Worm (Caenorhabditis elegans) whole organism, L1 larva: Measurements from ENCODE around the gene tbp-1.

ENCODE experiments used
- blmp-1 ChIP-seq: fragments of 150-350 bp; optimal IDR thresholded peaks from 2 replicates; lab custom pipeline; 2014; ENCODE audit warnings: missing biosample characterization, missing genetic modification characterization
- ceh-63 ChIP-seq: fragments of 200-800 bp; sonication (Bioruptor generic); optimal IDR thresholded peaks from 2 replicates; lab custom pipeline; 2018; ENCODE audit warnings: mild to moderate bottlenecking, missing genetic modification characterization, missing compliant biosample characterization
- egl-27 ChIP-seq, 2 experiments: fragments of 150-350 bp in 1 of 2; sonication (generic microtip); optimal IDR thresholded peaks; 3 replicates each; lab custom pipeline; 2017 to 2018; ENCODE audit warnings: missing biosample characterization in 2 of 2, missing genetic modification characterization in 2 of 2, missing genetic modification reagents in 2 of 2
- elt-2 ChIP-seq: sonication (generic microtip); optimal IDR thresholded peaks from 2 replicates; lab custom pipeline; 2016; ENCODE audit warnings: missing genetic modification characterization, mild to moderate bottlenecking, inconsistent platforms, missing compliant biosample characterization, missing genetic modification reagents
- elt-3 ChIP-seq, 6 experiments: fragments of 150-350 bp in 1 of 6; sonication (generic microtip); optimal IDR thresholded peaks; 2 replicates each; lab custom pipeline; 2017 to 2018; ENCODE audit warnings: missing biosample characterization in 6 of 6, missing genetic modification characterization in 6 of 6, inconsistent platforms in 1 of 6
- grh-1 ChIP-seq: fragments of 200-800 bp; sonication (Bioruptor generic); IDR thresholded peaks from 2 replicates; pipeline ENCODE4 v1.3.6; 2022; ENCODE audit warnings: missing genetic modification reagents, missing genetic modification characterization, missing compliant biosample characterization
- lin-15B ChIP-seq: fragments of 150-350 bp; sonication (generic microtip); optimal IDR thresholded peaks from 3 replicates; lab custom pipeline; 2014; ENCODE audit warnings: missing biosample characterization, missing genetic modification characterization
- nhr-237 ChIP-seq: fragments of 150-350 bp; optimal IDR thresholded peaks from 2 replicates; lab custom pipeline; 2014; ENCODE audit warnings: missing biosample characterization, missing genetic modification characterization
- nhr-76 ChIP-seq: sonication (generic microtip); optimal IDR thresholded peaks from 2 replicates; lab custom pipeline; 2017; ENCODE audit warnings: missing biosample characterization, missing genetic modification characterization
- pqm-1 ChIP-seq: sonication (generic microtip); optimal IDR thresholded peaks from 3 replicates; lab custom pipeline; 2017; ENCODE audit warnings: missing biosample characterization, missing genetic modification characterization
- unc-130 ChIP-seq: fragments of 150-350 bp; optimal IDR thresholded peaks from 2 replicates; lab custom pipeline; 2017; ENCODE audit warnings: missing biosample characterization, missing genetic modification characterization, inconsistent platforms
- zip-4 ChIP-seq: fragments of 200-800 bp; sonication (Bioruptor generic); optimal IDR thresholded peaks from 2 replicates; lab custom pipeline; 2018; ENCODE audit warnings: mild to moderate bottlenecking, missing genetic modification characterization, moderate library complexity, missing compliant biosample characterization
- ztf-4 ChIP-seq: fragments of 150-350 bp; optimal IDR thresholded peaks from 2 replicates; lab custom pipeline; 2014; ENCODE audit warnings: missing biosample characterization, missing genetic modification characterization

ce11 chrIII:7358627-7359026 is 25.2 kb upstream of the tbp-1 start:
- TF ChIP-seq egl-27 (tag; optimal IDR thresholded peaks at IDR 0.05; lab: Kevin White, UChicago) (no peak), blmp-1 (no peak), nhr-76 (no peak), ceh-63 (GFP tag; lab: Kevin White, UChicago) (no peak), pqm-1 (tag; lab: Kevin White, UChicago) (no peak), zip-4 (no peak), grh-1 (GFP tag; lab: Robert Waterston, UW) (no peak), elt-2 (tag; lab: Kevin White, UChicago) (no peak), lin-15B (tag; lab: Kevin White, UChicago) (no peak), elt-3 (tag; optimal IDR thresholded peaks at IDR 0.05; lab: Kevin White, UChicago) (peak in 1 of 6 experiments; percentile 20), unc-130 (tag; lab: Kevin White, UChicago) (no peak), ztf-4 (tag; lab: Kevin White, UChicago) (no peak), nhr-237 (no peak)
